Worm (Caenorhabditis elegans) whole organism, L1 larva: ENCODE measurements around the gene Y48A6B.9.

ENCODE experiments used
- ama-1 ChIP-seq: fragments of 150-350 bp; optimal IDR thresholded peaks from 2 replicates; lab custom pipeline; 2014
- egl-27 ChIP-seq, 2 experiments: fragments of 150-350 bp in 1 of 2; sonication (generic microtip); optimal IDR thresholded peaks; 3 replicates each; lab custom pipeline; 2017 to 2018; ENCODE audit warnings: missing biosample characterization in 2 of 2, missing genetic modification characterization in 2 of 2, missing genetic modification reagents in 2 of 2
- mab-9 ChIP-seq: fragments of 200-800 bp; sonication (Bioruptor generic); IDR thresholded peaks from 2 replicates; pipeline ENCODE4 v1.3.6; 2022; ENCODE audit warnings: missing genetic modification reagents, missing genetic modification characterization, missing compliant biosample characterization
- mdl-1 ChIP-seq, 2 experiments: fragments of 150-350 bp; optimal IDR thresholded peaks; 2 replicates each; lab custom pipeline; 2014 to 2017; ENCODE audit warnings: missing biosample characterization in 2 of 2, missing genetic modification characterization in 2 of 2, inconsistent platforms in 1 of 2
- mep-1 ChIP-seq: fragments of 150-350 bp; optimal IDR thresholded peaks from 2 replicates; lab custom pipeline; 2014; ENCODE audit warnings: missing biosample characterization, missing genetic modification characterization
- nhr-12 ChIP-seq: sonication (generic microtip); optimal IDR thresholded peaks from 2 replicates; lab custom pipeline; 2017; ENCODE audit warnings: missing biosample characterization, missing genetic modification characterization
- pqm-1 ChIP-seq: sonication (generic microtip); optimal IDR thresholded peaks from 3 replicates; lab custom pipeline; 2017; ENCODE audit warnings: missing biosample characterization, missing genetic modification characterization
- snpc-4 ChIP-seq: fragments of 150-350 bp; optimal IDR thresholded peaks from 2 replicates; lab custom pipeline; 2014; ENCODE audit warnings: missing biosample characterization, missing genetic modification characterization
- unc-98 ChIP-seq: fragments of 200-800 bp; sonication (Bioruptor generic); IDR thresholded peaks from 2 replicates; pipeline ENCODE4 v1.3.6; 2022; ENCODE audit warnings: missing genetic modification characterization, missing compliant biosample characterization

ce11 chrIII:11025138-11025537, 7.8 kb upstream of the Y48A6B.9 start:
- no peak for TF ChIP-seq ama-1 (lab: Kevin White, UChicago)
- TF ChIP-seq pqm-1: no peak
- no peak for TF ChIP-seq nhr-12
- no peak for TF ChIP-seq egl-27 (tag; optimal IDR thresholded peaks at IDR 0.05; lab: Kevin White, UChicago)
- no peak for TF ChIP-seq mep-1 (tag; lab: Kevin White, UChicago)
- TF ChIP-seq mdl-1 (tag; optimal IDR thresholded peaks at IDR 0.05; lab: Kevin White, UChicago): no peak
- TF ChIP-seq snpc-4 (tag; lab: Kevin White, UChicago): no peak
- no peak for TF ChIP-seq mab-9 (GFP tag; lab: Robert Waterston, UW)
- no peak for TF ChIP-seq unc-98
